Fruit fly (Drosophila melanogaster): ENCODE measurements around the gene CG42464.

Gene CG42464

DNA sequence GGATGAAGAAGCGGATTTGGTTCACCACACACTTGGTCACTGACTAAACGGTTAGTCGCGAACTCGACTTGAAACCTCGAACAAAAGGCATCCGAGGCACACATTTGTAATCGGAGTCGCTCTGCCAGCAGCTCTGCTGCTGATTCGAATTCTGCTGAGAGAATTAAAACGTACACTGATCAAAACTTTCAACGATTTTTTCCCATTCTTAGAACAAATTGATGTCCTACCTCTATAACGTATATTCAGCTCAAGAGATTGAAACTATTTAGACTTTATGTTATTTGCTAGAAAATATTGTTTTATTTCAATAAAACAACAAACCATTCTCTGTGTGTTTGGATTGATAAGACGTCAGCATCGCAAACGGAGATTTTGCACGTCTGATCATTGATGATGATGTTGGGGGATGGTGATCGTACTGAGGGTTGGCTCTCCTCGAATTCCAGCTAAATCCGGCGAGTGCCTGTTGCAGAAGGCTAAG is 6.2 kb downstream of the CG42464 start, which contains the start of gene CG31778:
Gene CG31778, minus strand, starts transcription at position 51 of the 484 bp plus-strand sequence.
- TF ChIP-seq CG12768 (GFP tag; optimal IDR thresholded peaks at IDR 0.05) (peak; percentile 42), cic (GFP tag; optimal IDR thresholded peaks at IDR 0.05) (no peak), pad (GFP tag; optimal IDR thresholded peaks at IDR 0.05) (peak; percentile 13), CG33017 (tag; optimal IDR thresholded peaks at IDR 0.05) (peak; percentile 83), tj (GFP tag; optimal IDR thresholded peaks at IDR 0.05) (peak; percentile 36), cnc (optimal IDR thresholded peaks at IDR 0.05) (no peak), toe (GFP tag; optimal IDR thresholded peaks at IDR 0.05) (no peak), Clk (GFP tag; optimal IDR thresholded peaks at IDR 0.05) (no peak), ovo (GFP tag; optimal IDR thresholded peaks at IDR 0.05) (no peak), Hr96 (GFP tag; optimal IDR thresholded peaks at IDR 0.05) (no peak), CG11617 (GFP tag; optimal IDR thresholded peaks at IDR 0.05) (peak; percentile 24), CG5204 (GFP tag; optimal IDR thresholded peaks at IDR 0.05) (peak; percentile 50), Mnt (GFP tag; optimal IDR thresholded peaks at IDR 0.05) (peak; percentile 30), CG7045 (GFP tag; optimal IDR thresholded peaks at IDR 0.05) (peak; percentile 6), CG14711 (tag; optimal IDR thresholded peaks at IDR 0.05) (peak; percentile 69), CG1620 (GFP tag; optimal IDR thresholded peaks at IDR 0.05) (no peak), kay (GFP tag; ENCODE audit: borderline replicate concordance) (no peak), CG7101 (tag; optimal IDR thresholded peaks at IDR 0.05) (peak; percentile 73), Crg-1 (GFP tag; optimal IDR thresholded peaks at IDR 0.05) (no peak), bab1 (GFP tag; optimal IDR thresholded peaks at IDR 0.05) (no peak)

DNA sequence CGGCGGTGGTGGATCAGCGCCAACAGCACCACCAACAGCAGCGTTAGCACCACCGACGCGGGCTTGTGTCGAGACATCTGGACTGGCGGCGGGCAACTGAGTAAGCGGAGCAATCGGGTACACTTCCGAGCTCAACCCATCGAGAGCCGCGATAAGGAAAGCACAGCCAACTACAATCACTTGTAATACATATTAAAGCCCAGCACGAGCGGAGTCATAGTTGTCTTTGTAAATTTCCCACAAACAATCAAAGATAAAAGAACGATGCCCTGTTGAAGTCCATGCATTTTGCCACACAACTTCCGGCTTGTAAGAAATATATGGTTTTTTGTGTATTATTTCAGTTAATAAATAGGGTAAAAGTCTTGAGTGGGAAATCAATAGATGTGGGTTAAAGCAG is 7.7 kb downstream of the CG42464 start, which contains the start of gene CG31777:
Gene CG31777, minus strand, starts transcription at position 101 of the 400 bp plus-strand sequence.
- TF ChIP-seq CG1620 (GFP tag; optimal IDR thresholded peaks at IDR 0.05), result no peak
- TF ChIP-seq toe (GFP tag; optimal IDR thresholded peaks at IDR 0.05), result no peak
- TF ChIP-seq cic (GFP tag; optimal IDR thresholded peaks at IDR 0.05), result no peak
- TF ChIP-seq Clk (GFP tag; optimal IDR thresholded peaks at IDR 0.05), result no peak
- TF ChIP-seq CG7101 (tag; optimal IDR thresholded peaks at IDR 0.05), result no peak
- TF ChIP-seq kay (GFP tag; ENCODE audit: borderline replicate concordance), result no peak
- TF ChIP-seq ovo (GFP tag; optimal IDR thresholded peaks at IDR 0.05), result no peak
- no peak for TF ChIP-seq tj (GFP tag; optimal IDR thresholded peaks at IDR 0.05)
- TF ChIP-seq Mnt (GFP tag; optimal IDR thresholded peaks at IDR 0.05), result no peak
- TF ChIP-seq Hr96 (GFP tag; optimal IDR thresholded peaks at IDR 0.05), result no peak
- TF ChIP-seq CG14711 (tag; optimal IDR thresholded peaks at IDR 0.05), result no peak
- no peak for TF ChIP-seq pad (GFP tag; optimal IDR thresholded peaks at IDR 0.05)
- no peak for TF ChIP-seq bab1 (GFP tag; optimal IDR thresholded peaks at IDR 0.05)
- TF ChIP-seq cnc (optimal IDR thresholded peaks at IDR 0.05), result no peak
- TF ChIP-seq Crg-1 (GFP tag; optimal IDR thresholded peaks at IDR 0.05), result no peak

DNA sequence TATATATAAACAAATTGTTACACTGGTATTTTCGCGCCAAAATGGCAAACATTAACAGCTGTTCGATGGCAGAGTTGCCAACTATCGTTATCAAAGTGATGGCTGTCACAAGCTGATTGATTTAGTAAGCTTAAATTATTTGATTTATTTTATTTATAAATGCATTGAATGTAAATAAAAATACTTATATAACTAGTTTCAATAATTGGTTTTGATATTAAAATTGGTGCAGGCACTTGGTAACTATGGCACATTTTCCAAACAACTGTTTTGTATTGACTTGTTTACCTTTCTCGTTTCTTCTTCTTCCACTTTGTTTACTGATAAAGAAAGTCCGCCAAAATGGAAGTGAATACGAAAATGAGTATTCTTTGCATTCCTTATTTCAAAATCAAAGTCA is 12.4 kb downstream of the CG42464 start, which contains the start of gene cutlet:
Gene cutlet, minus strand, starts transcription at position 84 of the 400 bp plus-strand sequence.
- TF ChIP-seq CG1620 (GFP tag; optimal IDR thresholded peaks at IDR 0.05) (peak; percentile 16), cnc (optimal IDR thresholded peaks at IDR 0.05) (no peak), CG33017 (tag; optimal IDR thresholded peaks at IDR 0.05) (no peak), tj (GFP tag; optimal IDR thresholded peaks at IDR 0.05) (no peak), pad (GFP tag; optimal IDR thresholded peaks at IDR 0.05) (peak; percentile 1), toe (GFP tag; optimal IDR thresholded peaks at IDR 0.05) (no peak), kay (GFP tag; ENCODE audit: borderline replicate concordance) (peak; percentile 87), bab1 (GFP tag; optimal IDR thresholded peaks at IDR 0.05) (peak; percentile 32), Mnt (GFP tag; optimal IDR thresholded peaks at IDR 0.05) (no peak), Clk (GFP tag; optimal IDR thresholded peaks at IDR 0.05) (no peak), Hr96 (GFP tag; optimal IDR thresholded peaks at IDR 0.05) (no peak), CG7101 (tag; optimal IDR thresholded peaks at IDR 0.05) (no peak), Crg-1 (GFP tag; optimal IDR thresholded peaks at IDR 0.05) (no peak), CG14711 (tag; optimal IDR thresholded peaks at IDR 0.05) (peak; percentile 90)

DNA sequence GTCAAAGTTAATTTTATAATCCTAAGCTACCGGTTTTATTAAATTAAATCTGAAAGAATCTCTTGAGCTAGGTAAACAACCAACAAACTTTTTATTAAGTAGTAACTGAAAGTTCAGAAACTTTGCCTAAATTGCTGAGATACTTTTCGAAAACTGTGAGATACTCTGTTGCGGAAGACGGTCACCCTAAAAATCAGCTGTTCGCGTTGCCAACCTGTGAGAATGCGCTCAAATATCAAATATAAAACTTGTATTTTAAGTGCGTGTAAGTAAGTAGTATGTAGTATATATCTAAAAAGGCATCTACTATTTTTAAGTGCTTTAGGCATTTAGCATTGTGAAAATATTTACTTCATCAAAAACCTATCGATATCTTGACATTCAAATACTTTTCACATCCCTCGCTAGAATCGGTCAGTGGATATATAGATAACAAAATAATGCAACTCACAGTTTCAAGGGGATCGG is 13.7 kb downstream of the CG42464 start, which contains the start of the genes CG31955 and CG2818:
Gene CG31955, minus strand, starts transcription at position 157 of the 468 bp plus-strand sequence.
Gene CG2818, plus strand, starts transcription at position 412 of the 468 bp plus-strand sequence.
- TF ChIP-seq CG5204 (GFP tag; optimal IDR thresholded peaks at IDR 0.05), result peak; percentile 55
- TF ChIP-seq pad (GFP tag; optimal IDR thresholded peaks at IDR 0.05), result peak; percentile 95
- TF ChIP-seq bab1 (GFP tag; optimal IDR thresholded peaks at IDR 0.05), result no peak
- no peak for TF ChIP-seq CG33017 (tag; optimal IDR thresholded peaks at IDR 0.05)
- TF ChIP-seq cic (GFP tag; optimal IDR thresholded peaks at IDR 0.05), result no peak
- no peak for TF ChIP-seq CG7101 (tag; optimal IDR thresholded peaks at IDR 0.05)
- TF ChIP-seq toe (GFP tag; optimal IDR thresholded peaks at IDR 0.05), result peak; percentile 36
- TF ChIP-seq CG7045 (GFP tag; optimal IDR thresholded peaks at IDR 0.05), result no peak
- TF ChIP-seq Hr96 (GFP tag; optimal IDR thresholded peaks at IDR 0.05), result peak; percentile 52
- no peak for TF ChIP-seq Mnt (GFP tag; optimal IDR thresholded peaks at IDR 0.05)
- peak; percentile 35 for TF ChIP-seq tj (GFP tag; optimal IDR thresholded peaks at IDR 0.05)
- no peak for TF ChIP-seq cnc (optimal IDR thresholded peaks at IDR 0.05)
- TF ChIP-seq kay (GFP tag; ENCODE audit: borderline replicate concordance), result peak; percentile 96
- peak; percentile 31 for TF ChIP-seq ovo (GFP tag; optimal IDR thresholded peaks at IDR 0.05)
- no peak for TF ChIP-seq CG12768 (GFP tag; optimal IDR thresholded peaks at IDR 0.05)
- TF ChIP-seq CG11617 (GFP tag; optimal IDR thresholded peaks at IDR 0.05), result peak; percentile 15
- no peak for TF ChIP-seq Crg-1 (GFP tag; optimal IDR thresholded peaks at IDR 0.05)
- peak; percentile 29 for TF ChIP-seq CG14711 (tag; optimal IDR thresholded peaks at IDR 0.05)
- TF ChIP-seq Clk (GFP tag; optimal IDR thresholded peaks at IDR 0.05), result no peak
- TF ChIP-seq CG1620 (GFP tag; optimal IDR thresholded peaks at IDR 0.05), result peak; percentile 6

DNA sequence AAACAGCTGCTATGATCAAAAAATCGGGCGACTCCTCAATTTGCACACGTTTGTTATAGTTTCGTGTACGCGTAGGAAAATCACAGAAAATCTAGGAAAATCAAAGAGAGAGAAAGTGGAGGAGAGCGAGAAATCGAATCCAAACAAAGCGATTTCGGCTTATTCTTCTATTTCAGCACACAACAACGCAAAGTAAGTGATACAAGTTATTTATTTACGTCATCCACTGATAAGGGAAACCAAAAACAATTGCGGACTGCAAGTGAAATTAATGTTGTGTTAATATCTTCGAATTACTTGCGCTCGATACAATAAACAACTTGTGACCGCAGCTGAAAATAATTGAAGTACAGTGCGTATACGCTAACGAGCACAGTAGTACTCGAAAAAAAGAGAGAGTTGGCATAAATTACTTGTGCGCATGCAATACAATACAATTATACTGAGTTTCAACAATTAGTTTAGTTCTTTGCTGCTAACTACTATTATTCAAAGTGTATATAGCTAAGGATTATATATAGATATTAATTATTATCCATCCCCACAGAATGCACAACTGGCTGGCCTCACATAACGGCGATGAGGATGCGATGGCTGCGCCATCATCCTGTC is 14.4 kb downstream of the CG42464 start:
- TF ChIP-seq CG11617 (GFP tag; optimal IDR thresholded peaks at IDR 0.05), result no peak
- no peak for TF ChIP-seq CG33017 (tag; optimal IDR thresholded peaks at IDR 0.05)
